Worm (Caenorhabditis elegans) whole organism, L1 larva: Measurements from ENCODE around the gene gld-3.

Experiments used
- C04F5.9 ChIP-seq: sonication (generic microtip); optimal IDR thresholded peaks from 2 replicates; lab custom pipeline; 2016; ENCODE audit warnings: missing genetic modification characterization, missing compliant biosample characterization
- C16A3.4 ChIP-seq: fragments of 150-350 bp; optimal IDR thresholded peaks from 2 replicates; lab custom pipeline; 2014; ENCODE audit warnings: missing biosample characterization, missing genetic modification characterization
- C34B4.2 ChIP-seq: sonication (generic microtip); optimal IDR thresholded peaks from 2 replicates; lab custom pipeline; 2017; ENCODE audit warnings: mild to moderate bottlenecking, missing genetic modification characterization, missing compliant biosample characterization
- F16B12.6 ChIP-seq: fragments of 150-350 bp; optimal IDR thresholded peaks from 2 replicates; lab custom pipeline; 2014; ENCODE audit warnings: missing biosample characterization, missing genetic modification characterization
- aha-1 ChIP-seq: fragments of 150-350 bp; optimal IDR thresholded peaks from 2 replicates; lab custom pipeline; 2014; ENCODE audit warnings: missing biosample characterization, missing genetic modification characterization
- aly-2 ChIP-seq: fragments of 150-350 bp; optimal IDR thresholded peaks from 2 replicates; lab custom pipeline; 2014; ENCODE audit warnings: missing biosample characterization, missing genetic modification characterization
- ama-1 ChIP-seq: fragments of 150-350 bp; optimal IDR thresholded peaks from 2 replicates; lab custom pipeline; 2014
- ceh-63 ChIP-seq: fragments of 200-800 bp; sonication (Bioruptor generic); optimal IDR thresholded peaks from 2 replicates; lab custom pipeline; 2018; ENCODE audit warnings: mild to moderate bottlenecking, missing genetic modification characterization, missing compliant biosample characterization
- ceh-82 ChIP-seq, 3 experiments: fragments of 150-350 bp in 1 of 3; sonication (generic microtip) in 2 of 3; optimal IDR thresholded peaks; 2 replicates each; lab custom pipeline; 2014 to 2017; ENCODE audit warnings: missing biosample characterization in 3 of 3, missing genetic modification characterization in 3 of 3
- ceh-88 ChIP-seq: fragments of 200-800 bp; sonication (Bioruptor generic); IDR thresholded peaks from 2 replicates; pipeline ENCODE4 v1.3.6; 2022; ENCODE audit warnings: missing genetic modification characterization, missing compliant biosample characterization
- ceh-90 ChIP-seq: sonication (generic microtip); optimal IDR thresholded peaks from 2 replicates; lab custom pipeline; 2016; ENCODE audit warnings: missing genetic modification characterization, missing compliant biosample characterization
- ces-1 ChIP-seq: fragments of 150-350 bp; optimal IDR thresholded peaks from 2 replicates; lab custom pipeline; 2014; ENCODE audit warnings: missing biosample characterization, missing genetic modification reagents, missing genetic modification characterization
- dsc-1 ChIP-seq: sonication (generic microtip); optimal IDR thresholded peaks from 2 replicates; lab custom pipeline; 2016; ENCODE audit warnings: mild to moderate bottlenecking, missing genetic modification characterization, missing compliant biosample characterization
- efl-3 ChIP-seq: fragments of 200-800 bp; sonication (Bioruptor generic); optimal IDR thresholded peaks from 2 replicates; lab custom pipeline; 2018; ENCODE audit warnings: mild to moderate bottlenecking, missing genetic modification characterization, missing compliant biosample characterization
- egl-27 ChIP-seq, 2 experiments: fragments of 150-350 bp in 1 of 2; sonication (generic microtip); optimal IDR thresholded peaks; 3 replicates each; lab custom pipeline; 2017 to 2018; ENCODE audit warnings: missing biosample characterization in 2 of 2, missing genetic modification characterization in 2 of 2, missing genetic modification reagents in 2 of 2
- fkh-10 ChIP-seq: sonication (generic microtip); optimal IDR thresholded peaks from 2 replicates; lab custom pipeline; 2017; ENCODE audit warnings: missing biosample characterization, missing genetic modification reagents, missing genetic modification characterization
- fos-1 ChIP-seq: fragments of 150-350 bp; optimal IDR thresholded peaks from 2 replicates; lab custom pipeline; 2014; ENCODE audit warnings: missing biosample characterization, missing genetic modification characterization
- grh-1 ChIP-seq: fragments of 200-800 bp; sonication (Bioruptor generic); IDR thresholded peaks from 2 replicates; pipeline ENCODE4 v1.3.6; 2022; ENCODE audit warnings: missing genetic modification reagents, missing genetic modification characterization, missing compliant biosample characterization
- hlh-17 ChIP-seq: fragments of 200-800 bp; sonication (Bioruptor generic); optimal IDR thresholded peaks from 2 replicates; lab custom pipeline; 2018; ENCODE audit warnings: missing genetic modification characterization, mild to moderate bottlenecking, missing compliant biosample characterization, moderate library complexity, borderline replicate concordance
- hlh-4 ChIP-seq: sonication (generic microtip); optimal IDR thresholded peaks from 2 replicates; lab custom pipeline; 2016; ENCODE audit warnings: mild to moderate bottlenecking, missing genetic modification characterization, missing compliant biosample characterization
- lin-13 ChIP-seq: fragments of 150-350 bp; optimal IDR thresholded peaks from 2 replicates; lab custom pipeline; 2014; ENCODE audit warnings: missing biosample characterization, missing genetic modification reagents, missing genetic modification characterization
- lin-14 ChIP-seq: fragments of 200-800 bp; sonication (Bioruptor generic); optimal IDR thresholded peaks from 2 replicates; lab custom pipeline; 2018; ENCODE audit warnings: mild to moderate bottlenecking, missing genetic modification characterization, moderate library complexity, missing compliant biosample characterization
- lin-15B ChIP-seq: fragments of 150-350 bp; sonication (generic microtip); optimal IDR thresholded peaks from 3 replicates; lab custom pipeline; 2014; ENCODE audit warnings: missing biosample characterization, missing genetic modification characterization
- lir-3 ChIP-seq: sonication (generic microtip); optimal IDR thresholded peaks from 2 replicates; lab custom pipeline; 2016; ENCODE audit warnings: mild to moderate bottlenecking, missing genetic modification characterization, moderate library complexity, missing compliant biosample characterization; ENCODE audit not compliant: poor library complexity
- mab-9 ChIP-seq: fragments of 200-800 bp; sonication (Bioruptor generic); IDR thresholded peaks from 2 replicates; pipeline ENCODE4 v1.3.6; 2022; ENCODE audit warnings: missing genetic modification reagents, missing genetic modification characterization, missing compliant biosample characterization
- mef-2 ChIP-seq: fragments of 150-350 bp; optimal IDR thresholded peaks from 2 replicates; lab custom pipeline; 2014; ENCODE audit warnings: missing biosample characterization, missing genetic modification characterization
- mep-1 ChIP-seq: fragments of 150-350 bp; optimal IDR thresholded peaks from 2 replicates; lab custom pipeline; 2014; ENCODE audit warnings: missing biosample characterization, missing genetic modification characterization
- nhr-11 ChIP-seq: fragments of 150-350 bp; optimal IDR thresholded peaks from 2 replicates; lab custom pipeline; 2014; ENCODE audit warnings: missing biosample characterization, missing genetic modification characterization
- nhr-20 ChIP-seq: sonication (generic microtip); optimal IDR thresholded peaks from 2 replicates; lab custom pipeline; 2016; ENCODE audit warnings: mild to moderate bottlenecking, missing genetic modification characterization, missing compliant biosample characterization
- nhr-237 ChIP-seq: fragments of 150-350 bp; optimal IDR thresholded peaks from 2 replicates; lab custom pipeline; 2014; ENCODE audit warnings: missing biosample characterization, missing genetic modification characterization
- nhr-28 ChIP-seq: fragments of 150-350 bp; optimal IDR thresholded peaks from 2 replicates; lab custom pipeline; 2014; ENCODE audit warnings: missing biosample characterization, missing genetic modification characterization
- nhr-47 ChIP-seq: sonication (generic microtip); optimal IDR thresholded peaks from 2 replicates; lab custom pipeline; 2016; ENCODE audit warnings: mild to moderate bottlenecking, missing genetic modification characterization, moderate library complexity, missing compliant biosample characterization
- nhr-84 ChIP-seq: sonication (generic microtip); optimal IDR thresholded peaks from 2 replicates; lab custom pipeline; 2017; ENCODE audit warnings: missing biosample characterization, missing genetic modification characterization
- nhr-85 ChIP-seq: sonication (generic microtip); peaks from one replicate; lab custom pipeline; 2016; ENCODE audit warnings: missing genetic modification characterization, inconsistent platforms, missing compliant biosample characterization
- pag-3 ChIP-seq: sonication (generic microtip); optimal IDR thresholded peaks from 2 replicates; lab custom pipeline; 2017; ENCODE audit warnings: missing genetic modification characterization, mild to moderate bottlenecking, missing compliant biosample characterization, antibody characterized with exemption, borderline replicate concordance; ENCODE audit not compliant: insufficient read depth
- pax-3 ChIP-seq: fragments of 200-800 bp; sonication (Bioruptor generic); optimal IDR thresholded peaks from 2 replicates; lab custom pipeline; 2018; ENCODE audit warnings: mild to moderate bottlenecking, missing genetic modification characterization, moderate library complexity, missing compliant biosample characterization
- pqm-1 ChIP-seq: sonication (generic microtip); optimal IDR thresholded peaks from 3 replicates; lab custom pipeline; 2017; ENCODE audit warnings: missing biosample characterization, missing genetic modification characterization
- skn-1 ChIP-seq: fragments of 150-350 bp; optimal IDR thresholded peaks from 2 replicates; lab custom pipeline; 2014; ENCODE audit warnings: missing biosample characterization, missing genetic modification characterization
- sptf-1 ChIP-seq: fragments of 150-350 bp; optimal IDR thresholded peaks from 2 replicates; lab custom pipeline; 2014; ENCODE audit warnings: missing biosample characterization, missing genetic modification characterization
- sup-37 ChIP-seq: fragments of 200-800 bp; sonication (Bioruptor generic); optimal IDR thresholded peaks from 2 replicates; lab custom pipeline; 2018; ENCODE audit warnings: mild to moderate bottlenecking, missing genetic modification characterization, missing compliant biosample characterization
- swsn-7 ChIP-seq: sonication (generic microtip); optimal IDR thresholded peaks from 2 replicates; lab custom pipeline; 2016; ENCODE audit warnings: missing genetic modification characterization, missing compliant biosample characterization
- tlp-1 ChIP-seq: fragments of 150-350 bp; optimal IDR thresholded peaks from 2 replicates; lab custom pipeline; 2014; ENCODE audit warnings: missing biosample characterization, missing genetic modification characterization
- unc-130 ChIP-seq: fragments of 150-350 bp; optimal IDR thresholded peaks from 2 replicates; lab custom pipeline; 2017; ENCODE audit warnings: missing biosample characterization, missing genetic modification characterization, inconsistent platforms
- unc-62 ChIP-seq: fragments of 150-350 bp; optimal IDR thresholded peaks from 2 replicates; lab custom pipeline; 2014; ENCODE audit warnings: missing biosample characterization, missing genetic modification reagents, missing genetic modification characterization
- unc-86 ChIP-seq: sonication (generic microtip); optimal IDR thresholded peaks from 2 replicates; lab custom pipeline; 2016; ENCODE audit warnings: missing genetic modification characterization, missing compliant biosample characterization
- unc-98 ChIP-seq: fragments of 200-800 bp; sonication (Bioruptor generic); IDR thresholded peaks from 2 replicates; pipeline ENCODE4 v1.3.6; 2022; ENCODE audit warnings: missing genetic modification characterization, missing compliant biosample characterization
- xbp-1 ChIP-seq: sonication (generic microtip); optimal IDR thresholded peaks from 2 replicates; lab custom pipeline; 2016; ENCODE audit warnings: missing genetic modification characterization, missing compliant biosample characterization
- zag-1 ChIP-seq: fragments of 150-350 bp; optimal IDR thresholded peaks from 2 replicates; lab custom pipeline; 2014; ENCODE audit warnings: missing biosample characterization, missing genetic modification characterization
- ztf-11 ChIP-seq, 2 experiments: sonication (generic microtip); optimal IDR thresholded peaks; 2 replicates each; lab custom pipeline; 2016 to 2017; ENCODE audit warnings: missing genetic modification characterization in 2 of 2, missing biosample characterization in 1 of 2, missing compliant biosample characterization in 1 of 2
- ztf-4 ChIP-seq: fragments of 150-350 bp; optimal IDR thresholded peaks from 2 replicates; lab custom pipeline; 2014; ENCODE audit warnings: missing biosample characterization, missing genetic modification characterization

gld-3 gene

DNA sequence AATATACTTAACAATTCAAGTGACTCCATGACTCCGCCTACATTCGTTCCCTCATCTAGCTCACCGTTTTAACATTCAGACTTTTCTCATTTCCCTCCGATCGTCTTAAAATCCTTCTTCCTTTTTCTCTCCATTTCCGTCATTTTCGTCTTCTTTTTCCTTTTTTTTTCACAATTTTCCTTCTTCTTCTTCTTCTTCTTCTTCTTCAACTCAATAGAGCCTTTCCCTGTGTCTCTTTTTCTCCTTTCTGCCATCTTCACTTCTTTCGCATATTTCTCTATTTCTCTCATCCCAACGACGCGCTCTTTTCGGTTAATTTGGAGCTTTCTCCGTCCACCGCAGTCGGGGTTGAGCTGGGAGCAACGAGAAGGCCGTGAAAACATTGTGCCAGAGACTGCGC lies 50.2 kb downstream of the gld-3 start (continued):
- no peak for TF ChIP-seq ceh-88
- TF ChIP-seq nhr-84 (tag; lab: Kevin White, UChicago) = no peak
- no peak for TF ChIP-seq unc-98
- no peak for TF ChIP-seq C34B4.2 (tag; lab: Kevin White, UChicago)
- TF ChIP-seq lin-14 (GFP tag; lab: Kevin White, UChicago) = peak; percentile 83
- TF ChIP-seq ceh-90 (tag; lab: Kevin White, UChicago) = no peak
- peak; percentile 41 for TF ChIP-seq nhr-47 (tag; lab: Kevin White, UChicago)
- peak; percentile 53 for TF ChIP-seq lir-3
- TF ChIP-seq unc-62 (GFP tag; lab: Kevin White, UChicago) = no peak
- TF ChIP-seq lin-13 (GFP tag; lab: Kevin White, UChicago) = no peak
- TF ChIP-seq ceh-82 (tag; optimal IDR thresholded peaks at IDR 0.05; lab: Kevin White, UChicago) = peak in 1 of 3 experiments; percentile 37
- TF ChIP-seq nhr-20 = no peak

DNA sequence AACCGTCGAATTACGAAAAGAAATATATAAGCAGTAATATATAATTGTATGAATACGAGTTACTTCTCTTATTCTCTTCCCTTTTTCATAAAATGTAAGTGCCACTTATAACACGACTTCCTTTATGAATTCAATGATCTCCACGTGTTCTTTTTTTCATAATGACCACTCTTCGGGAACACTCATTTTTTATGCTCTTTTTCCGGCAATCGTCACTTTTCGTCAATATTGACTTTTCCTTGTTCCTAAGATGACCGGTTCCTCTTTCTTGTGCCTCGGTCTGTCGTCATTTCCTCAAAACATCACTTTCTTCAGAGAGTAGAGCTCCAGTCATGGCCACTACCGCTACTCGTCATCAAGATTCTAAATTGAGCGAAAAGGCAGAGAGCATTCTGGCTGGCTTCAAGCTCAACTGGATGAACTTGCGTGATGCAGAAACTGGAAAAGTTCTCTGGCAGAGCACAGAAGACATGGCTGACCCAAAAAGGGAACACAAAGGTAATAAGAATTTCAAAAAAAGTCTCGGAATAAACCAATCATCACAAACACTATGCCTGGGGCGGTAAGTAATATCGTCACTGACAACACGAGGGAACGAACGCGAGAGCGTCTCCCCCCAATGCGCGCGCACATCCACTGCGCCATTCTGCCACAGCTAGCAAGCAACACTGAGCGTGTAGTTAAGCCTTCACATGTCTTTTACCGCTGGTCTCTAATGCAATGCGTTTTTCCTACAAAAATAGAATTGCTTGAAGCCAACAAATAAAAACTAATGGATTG lies 51.2 kb downstream of the gld-3 start, which contains the start of gene pdl-1:
Gene pdl-1, plus strand, starts transcription at position 309 of the 780 bp plus-strand sequence.
- TF ChIP-seq C16A3.4 (tag; lab: Kevin White, UChicago) (peak; percentile 84), C34B4.2 (tag; lab: Kevin White, UChicago) (no peak), hlh-17 (GFP tag; lab: Kevin White, UChicago) (no peak), ces-1 (no peak), mef-2 (tag; lab: Kevin White, UChicago) (no peak), ceh-63 (GFP tag; lab: Kevin White, UChicago) (no peak), fkh-10 (GFP tag; lab: Kevin White, UChicago) (peak; percentile 64), pqm-1 (tag; lab: Kevin White, UChicago) (no peak), unc-130 (peak; percentile 15), swsn-7 (tag; lab: Kevin White, UChicago) (peak; percentile 62), aly-2 (tag; lab: Kevin White, UChicago) (no peak), egl-27 (tag; optimal IDR thresholded peaks at IDR 0.05; lab: Kevin White, UChicago) (no peak), hlh-4 (tag; lab: Kevin White, UChicago) (no peak), aha-1 (tag; lab: Kevin White, UChicago) (no peak), nhr-237 (no peak), tlp-1 (tag; lab: Kevin White, UChicago) (no peak), C04F5.9 (peak; percentile 10), unc-86 (peak; percentile 48), nhr-28 (tag; lab: Kevin White, UChicago) (no peak), lin-15B (tag; lab: Kevin White, UChicago) (no peak), ceh-82 (tag; optimal IDR thresholded peaks at IDR 0.05; lab: Kevin White, UChicago) (peak; percentile 35 to 83 (median 68)), ceh-88 (0 out of 2 replicates have a peak, but pooled peaks have one; percentile 42), F16B12.6 (peak; percentile 32), unc-62 (GFP tag; lab: Kevin White, UChicago) (no peak), dsc-1 (peak; percentile 72), lin-14 (GFP tag; lab: Kevin White, UChicago) (peak; percentile 61), skn-1 (tag; lab: Kevin White, UChicago) (peak; percentile 60), pag-3 (tag; lab: Kevin White, UChicago) (no peak), nhr-11 (tag; lab: Kevin White, UChicago) (no peak), zag-1 (tag; lab: Kevin White, UChicago) (no peak), grh-1 (GFP tag; lab: Robert Waterston, UW) (peak; percentile 55; the same call in 1 of the 2 replicates), xbp-1 (tag; lab: Kevin White, UChicago) (peak; percentile 64), mab-9 (GFP tag; lab: Robert Waterston, UW) (no peak), mep-1 (tag; lab: Kevin White, UChicago) (peak; percentile 77), fos-1 (tag; lab: Kevin White, UChicago) (no peak), pax-3 (tag; lab: Kevin White, UChicago) (peak; percentile 69), efl-3 (GFP tag; lab: Kevin White, UChicago) (no peak), ama-1 (lab: Kevin White, UChicago) (no peak), sptf-1 (tag; lab: Kevin White, UChicago) (no peak), ztf-11 (tag; optimal IDR thresholded peaks at IDR 0.05; lab: Kevin White, UChicago) (peak in 1 of 2 experiments; percentile 3), ztf-4 (peak; percentile 75), nhr-85 (peak; percentile 68), sup-37 (GFP tag; lab: Kevin White, UChicago) (no peak)
